Fruit fly (Drosophila melanogaster) whole organism, embryonic: ENCODE results near the gene CG9886.
A peak's percentile ranks its signal among the peaks of the same experiment; 100 is the strongest.

Experiments
- C15 ChIP-seq: fragments of 200-800 bp; sonication (Bioruptor generic); IDR thresholded peaks from 3 replicates; pipeline ENCODE4 v1.3.6; 2022; ENCODE audit warnings: missing biosample characterization, missing genetic modification characterization
- CG11560 ChIP-seq: fragments of 200-800 bp; sonication (Bioruptor generic); IDR thresholded peaks from 3 replicates; pipeline ENCODE4 v1.3.6; 2022; ENCODE audit warnings: missing biosample characterization, missing genetic modification characterization
- CG11696 ChIP-seq: fragments of 200-800 bp; sonication (Bioruptor generic); IDR thresholded peaks from 2 replicates; pipeline ENCODE4 v1.3.6; 2022; ENCODE audit warnings: missing biosample characterization, missing genetic modification characterization
- CG1233 ChIP-seq: fragments of 200-800 bp; sonication (Bioruptor generic); optimal IDR thresholded peaks from 4 replicates; lab custom pipeline; 2018; ENCODE audit warnings: missing biosample characterization, mild to moderate bottlenecking, missing genetic modification characterization
- CG13123 ChIP-seq: fragments of 200-800 bp; sonication (Bioruptor generic); optimal IDR thresholded peaks from 2 replicates; lab custom pipeline; 2016; ENCODE audit warnings: missing biosample characterization, missing genetic modification characterization
- CG13624 ChIP-seq: fragments of 200-800 bp; sonication (Bioruptor generic); optimal IDR thresholded peaks from 2 replicates; lab custom pipeline; 2016; ENCODE audit warnings: missing biosample characterization, missing genetic modification characterization
- CG13775 ChIP-seq: fragments of 200-800 bp; sonication (Bioruptor generic); optimal IDR thresholded peaks from 3 replicates; lab custom pipeline; 2017; ENCODE audit warnings: missing biosample characterization, mild to moderate bottlenecking, missing genetic modification characterization
- CG17568 ChIP-seq: fragments of 200-800 bp; sonication (Bioruptor generic); optimal IDR thresholded peaks from 2 replicates; lab custom pipeline; 2018; ENCODE audit warnings: missing biosample characterization, mild to moderate bottlenecking, missing genetic modification characterization, moderate library complexity
- CG2199 ChIP-seq: fragments of 200-800 bp; sonication (Bioruptor generic); IDR thresholded peaks from 3 replicates; pipeline ENCODE4 v1.3.6; 2022; ENCODE audit warnings: missing biosample characterization, missing genetic modification characterization
- CG2678 ChIP-seq: fragments of 200-800 bp; sonication (Bioruptor generic); optimal IDR thresholded peaks from 3 replicates; lab custom pipeline; 2019; ENCODE audit warnings: missing biosample characterization, mild to moderate bottlenecking, missing genetic modification characterization, moderate library complexity
- CG31224 ChIP-seq: fragments of 200-800 bp; sonication (Bioruptor generic); IDR thresholded peaks from 2 replicates; pipeline ENCODE4 v1.3.6; 2022; ENCODE audit warnings: missing biosample characterization, missing genetic modification characterization
- CG34376 ChIP-seq: fragments of 200-800 bp; sonication (Bioruptor generic); optimal IDR thresholded peaks from 2 replicates; lab custom pipeline; 2018; ENCODE audit warnings: missing biosample characterization, mild to moderate bottlenecking, missing genetic modification characterization
- CG3838 ChIP-seq: fragments of 200-800 bp; sonication (Bioruptor generic); optimal IDR thresholded peaks from 3 replicates; lab custom pipeline; 2016; ENCODE audit warnings: missing biosample characterization, missing genetic modification characterization
- CG42726 ChIP-seq: fragments of 200-800 bp; sonication (Bioruptor generic); IDR thresholded peaks from 2 replicates; pipeline ENCODE4 v1.3.6; 2022; ENCODE audit warnings: missing biosample characterization, missing genetic modification characterization; ENCODE audit not compliant: partially characterized antibody
- CG6854 ChIP-seq: fragments of 200-800 bp; sonication (Bioruptor generic); optimal IDR thresholded peaks from 3 replicates; lab custom pipeline; 2017; ENCODE audit warnings: missing biosample characterization, mild to moderate bottlenecking, missing genetic modification characterization
- CG7839 ChIP-seq: fragments of 200-800 bp; sonication (Bioruptor generic); optimal IDR thresholded peaks from 3 replicates; lab custom pipeline; 2018; ENCODE audit warnings: missing biosample characterization, mild to moderate bottlenecking, missing genetic modification characterization, moderate library complexity
- CG9215 ChIP-seq: fragments of 200-800 bp; sonication (Bioruptor generic); IDR thresholded peaks from 2 replicates; pipeline ENCODE4 v1.3.6; 2022; ENCODE audit warnings: missing biosample characterization, missing genetic modification characterization
- CG9727 ChIP-seq: fragments of 200-800 bp; sonication (Bioruptor generic); optimal IDR thresholded peaks from 3 replicates; lab custom pipeline; 2017; ENCODE audit warnings: missing biosample characterization, mild to moderate bottlenecking, missing genetic modification characterization
- CG9876 ChIP-seq: fragments of 200-800 bp; sonication (Bioruptor generic); optimal IDR thresholded peaks from 2 replicates; lab custom pipeline; 2016; ENCODE audit warnings: missing biosample characterization, missing genetic modification characterization
- CrebB ChIP-seq: fragments of 200-800 bp; sonication (Bioruptor generic); optimal IDR thresholded peaks from 3 replicates; lab custom pipeline; 2018; ENCODE audit warnings: missing biosample characterization, mild to moderate bottlenecking, missing genetic modification characterization
- Dll ChIP-seq: fragments of 200-800 bp; sonication (Bioruptor generic); IDR thresholded peaks from 4 replicates; pipeline ENCODE4 v1.3.6; 2022; ENCODE audit warnings: missing biosample characterization, missing genetic modification characterization; ENCODE audit not compliant: partially characterized antibody
- Doc2 ChIP-seq: fragments of 200-800 bp; sonication (Bioruptor generic); IDR thresholded peaks from 2 replicates; pipeline ENCODE4 v1.3.6; 2022; ENCODE audit warnings: missing biosample characterization, missing genetic modification characterization
- HLHmδ ChIP-seq: fragments of 200-800 bp; sonication (Bioruptor generic); optimal IDR thresholded peaks from 2 replicates; lab custom pipeline; 2018; ENCODE audit warnings: missing biosample characterization, mild to moderate bottlenecking, missing genetic modification characterization, moderate library complexity
- Hr3 ChIP-seq: fragments of 200-800 bp; sonication (Bioruptor generic); optimal IDR thresholded peaks from 3 replicates; lab custom pipeline; 2016; ENCODE audit warnings: missing biosample characterization, missing genetic modification characterization
- Jarid2 ChIP-seq: fragments of 200-800 bp; sonication (Bioruptor generic); optimal IDR thresholded peaks from 3 replicates; lab custom pipeline; 2017; ENCODE audit warnings: mild to moderate bottlenecking, missing biosample characterization, missing genetic modification reagents, missing genetic modification characterization
- Poxn ChIP-seq: fragments of 200-800 bp; sonication (Bioruptor generic); IDR thresholded peaks from 2 replicates; pipeline ENCODE4 v1.3.6; 2022; ENCODE audit warnings: missing biosample characterization, missing genetic modification characterization
- Rfx ChIP-seq: fragments of 200-800 bp; sonication (Bioruptor generic); IDR thresholded peaks from 2 replicates; pipeline ENCODE4 v1.3.6; 2022; ENCODE audit warnings: missing biosample characterization, missing genetic modification characterization
- Sox100B ChIP-seq: fragments of 200-800 bp; sonication (Bioruptor generic); optimal IDR thresholded peaks from 3 replicates; lab custom pipeline; 2018; ENCODE audit warnings: missing biosample characterization, mild to moderate bottlenecking, missing genetic modification characterization
- Spps ChIP-seq: fragments of 200-800 bp; sonication (Bioruptor generic); optimal IDR thresholded peaks from 2 replicates; lab custom pipeline; 2018; ENCODE audit warnings: missing biosample characterization, mild to moderate bottlenecking, missing genetic modification characterization
- Trl ChIP-seq, 3 experiments: fragments of >200 bp in 2 of 3; fragments of 200-800 bp in 1 of 3; sonication (Bioruptor generic) in 1 of 3; optimal IDR thresholded peaks; 2 replicates in 1 of 3; 3 replicates in 2 of 3; lab custom pipeline; 2016 to 2017; ENCODE audit warnings: missing biosample characterization in 1 of 3, missing genetic modification characterization in 1 of 3
- ash1 ChIP-seq: fragments of 200-800 bp; sonication (Bioruptor generic); optimal IDR thresholded peaks from 2 replicates; lab custom pipeline; 2018; ENCODE audit warnings: missing biosample characterization, mild to moderate bottlenecking, missing genetic modification characterization
- br ChIP-seq: fragments of >200 bp; optimal IDR thresholded peaks from 2 replicates; lab custom pipeline; 2017
- caup ChIP-seq: fragments of 200-800 bp; sonication (Bioruptor generic); optimal IDR thresholded peaks from 3 replicates; lab custom pipeline; 2017; ENCODE audit warnings: missing biosample characterization, mild to moderate bottlenecking, missing genetic modification characterization, moderate library complexity; ENCODE audit not compliant: severe bottlenecking
- croc ChIP-seq: fragments of 200-800 bp; sonication (Bioruptor generic); conservative IDR thresholded peaks from 3 replicates; pipeline ENCODE4 v1.3.6; 2022; ENCODE audit warnings: missing biosample characterization, missing genetic modification characterization
- dati ChIP-seq: fragments of 200-800 bp; sonication (Bioruptor generic); IDR thresholded peaks from 2 replicates; pipeline ENCODE4 v1.3.6; 2022; ENCODE audit warnings: missing biosample characterization, missing genetic modification characterization
- dimm ChIP-seq: fragments of 200-800 bp; sonication (Bioruptor generic); IDR thresholded peaks from 2 replicates; pipeline ENCODE4 v1.3.6; 2022; ENCODE audit warnings: missing biosample characterization, missing genetic modification characterization
- dpn ChIP-seq, 2 experiments: fragments of 200-800 bp; sonication (Bioruptor generic); optimal IDR thresholded peaks; 3 replicates each; lab custom pipeline; 2016; ENCODE audit warnings: missing biosample characterization in 2 of 2, missing genetic modification characterization in 2 of 2
- ems ChIP-seq: fragments of 200-800 bp; sonication (Bioruptor generic); optimal IDR thresholded peaks from 3 replicates; lab custom pipeline; 2016; ENCODE audit warnings: missing biosample characterization, missing genetic modification characterization
- ham ChIP-seq: fragments of 200-800 bp; sonication (Bioruptor generic); IDR thresholded peaks from 2 replicates; pipeline ENCODE4 v1.3.6; 2022; ENCODE audit warnings: missing biosample characterization, missing genetic modification characterization
- lab ChIP-seq: fragments of 200-800 bp; sonication (Bioruptor generic); optimal IDR thresholded peaks from 3 replicates; lab custom pipeline; 2017; ENCODE audit warnings: missing biosample characterization, missing genetic modification characterization, mild to moderate bottlenecking, moderate library complexity, missing genetic modification reagents
- lov ChIP-seq, 2 experiments: fragments of 200-800 bp in 1 of 2; fragments of >200 bp in 1 of 2; sonication (Bioruptor generic) in 1 of 2; IDR thresholded peaks in 1 of 2; optimal IDR thresholded peaks in 1 of 2; 2 replicates in 1 of 2; 3 replicates in 1 of 2; pipeline versions ENCODE4 v1.3.6 to Lab custom; 2017 to 2022; ENCODE audit warnings: missing biosample characterization in 1 of 2, missing genetic modification characterization in 1 of 2
- nerfin-2 ChIP-seq: fragments of 200-800 bp; sonication (Bioruptor generic); IDR thresholded peaks from 2 replicates; pipeline ENCODE4 v1.3.6; 2022; ENCODE audit warnings: missing biosample characterization, missing genetic modification characterization; ENCODE audit not compliant: partially characterized antibody
- otp ChIP-seq: fragments of 200-800 bp; sonication (Bioruptor generic); IDR thresholded peaks from 3 replicates; pipeline ENCODE4, ENCODE4 v1.3.6; 2022; ENCODE audit warnings: missing biosample characterization, missing genetic modification characterization
- pita ChIP-seq: fragments of 200-800 bp; sonication (Bioruptor generic); optimal IDR thresholded peaks from 2 replicates; lab custom pipeline; 2017; ENCODE audit warnings: missing biosample characterization, mild to moderate bottlenecking, missing genetic modification characterization
- pnt ChIP-seq: fragments of 200-800 bp; sonication (Bioruptor generic); optimal IDR thresholded peaks from 3 replicates; lab custom pipeline; 2016; ENCODE audit warnings: missing biosample characterization, missing genetic modification characterization
- pzg ChIP-seq: fragments of 200-800 bp; sonication (Bioruptor generic); optimal IDR thresholded peaks from 3 replicates; lab custom pipeline; 2018; ENCODE audit warnings: missing biosample characterization, mild to moderate bottlenecking, missing genetic modification characterization, moderate library complexity
- trem ChIP-seq: fragments of 200-800 bp; optimal IDR thresholded peaks from 3 replicates; lab custom pipeline; 2019; ENCODE audit warnings: missing biosample characterization, mild to moderate bottlenecking, missing genetic modification characterization, moderate library complexity
- vfl ChIP-seq: fragments of 200-800 bp; sonication (Bioruptor generic); optimal IDR thresholded peaks from 2 replicates; lab custom pipeline; 2016; ENCODE audit warnings: missing biosample characterization, missing genetic modification characterization

Gene CG9886

dm6 chr2L:2375655-2376417 is 44.8 kb upstream of the CG9886 start, which contains the start of gene Atxn7 (continued):
- TF ChIP-seq ash1 (GFP tag; lab: Kevin White, UChicago) (no peak), lov (optimal IDR thresholded peaks at IDR 0.05; lab: Kevin White, UChicago) (no peak), lov (GFP tag; IDR thresholded peaks at IDR 0.05; lab: Robert Waterston, UW) (peak; percentile 83; the same call in 2 of the 3 replicates), CG9876 (GFP tag; lab: Kevin White, UChicago) (peak; percentile 42), CG7839 (tag; lab: Kevin White, UChicago) (peak; percentile 54), CG3838 (GFP tag; lab: Kevin White, UChicago) (peak; percentile 82), nerfin-2 (GFP tag; lab: Robert Waterston, UW) (peak; percentile 89), Spps (no peak), Doc2 (GFP tag; lab: Robert Waterston, UW) (no peak), pnt (GFP tag; lab: Kevin White, UChicago) (no peak), otp (GFP tag; lab: Robert Waterston, UW) (peak; percentile 75; the same call in 2 of the 3 replicates), Dll (GFP tag; lab: Robert Waterston, UW) (peak; percentile 92), HLHmδ (GFP tag; lab: Kevin White, UChicago) (peak; percentile 79), CG9215 (no peak), CG2199 (GFP tag; lab: Robert Waterston, UW) (no peak), Jarid2 (peak; percentile 33), CG9727 (GFP tag; lab: Kevin White, UChicago) (peak; percentile 77), vfl (GFP tag; lab: Kevin White, UChicago) (no peak), ems (GFP tag; lab: Kevin White, UChicago) (peak; percentile 46), CG31224 (GFP tag; lab: Robert Waterston, UW) (no peak; the same call in 1 of the 2 replicates), dpn (GFP tag; optimal IDR thresholded peaks at IDR 0.05; lab: Kevin White, UChicago) (peak in 1 of 2 experiments; percentile 57), CG13775 (peak; percentile 73), Trl (optimal IDR thresholded peaks at IDR 0.05; lab: Kevin White, UChicago) (no peak), Trl (GFP tag; optimal IDR thresholded peaks at IDR 0.05; lab: Kevin White, UChicago) (peak; percentile 52), CG13123 (no peak), CG34376 (GFP tag; lab: Kevin White, UChicago) (peak; percentile 32), Rfx (GFP tag; lab: Robert Waterston, UW) (peak; percentile 76), Hr3 (GFP tag; lab: Kevin White, UChicago) (no peak), br (lab: Kevin White, UChicago) (no peak), ham (GFP tag; lab: Robert Waterston, UW) (no peak), CG13624 (peak; percentile 74), Sox100B (GFP tag; lab: Kevin White, UChicago) (peak; percentile 72), croc (GFP tag; lab: Robert Waterston, UW) (no peak), CG42726 (peak; percentile 98), CrebB (peak; percentile 74), dati (no peak), CG11560 (tag; lab: Robert Waterston, UW) (peak; percentile 22; the same call in 1 of the 3 replicates), dimm (GFP tag; lab: Robert Waterston, UW) (no peak), pita (GFP tag; lab: Kevin White, UChicago) (no peak), C15 (GFP tag; lab: Robert Waterston, UW) (no peak), CG17568 (GFP tag; lab: Kevin White, UChicago) (no peak), CG6854 (GFP tag; lab: Kevin White, UChicago) (peak; percentile 16), lab (GFP tag; lab: Kevin White, UChicago) (peak; percentile 81), caup (GFP tag; lab: Kevin White, UChicago) (peak; percentile 82), CG11696 (GFP tag; lab: Robert Waterston, UW) (no peak), pzg (peak; percentile 64), trem (peak; percentile 77), CG2678 (tag; lab: Kevin White, UChicago) (peak; percentile 40), Poxn (no peak), CG1233 (GFP tag; lab: Kevin White, UChicago) (peak; percentile 72)
